Worm (Caenorhabditis elegans): ENCODE results near the gene M05D6.8.

DNA sequence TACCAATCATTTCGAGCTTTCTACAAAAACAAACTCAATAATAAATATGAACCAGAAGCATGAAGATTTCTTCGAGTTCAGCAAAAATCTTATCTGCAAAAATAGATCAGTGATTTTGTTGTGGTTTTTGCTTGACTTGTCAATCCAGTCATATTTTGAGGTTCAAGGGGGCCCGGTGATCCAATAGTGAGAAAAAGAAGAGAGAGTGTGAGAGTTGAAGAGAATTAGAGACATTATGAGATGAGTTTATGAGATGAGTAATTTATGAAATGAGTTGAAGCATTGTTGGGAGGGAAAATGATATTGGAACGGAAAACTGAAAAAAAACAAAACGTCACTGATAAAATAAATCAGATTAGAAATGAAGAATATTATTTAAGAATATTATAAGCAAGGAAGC, 37.9 kb upstream of the M05D6.8 start, which contains the start of gene T13H5.1:
- no peak for TF ChIP-seq ama-1 (optimal IDR thresholded peaks at IDR 0.05)
- TF ChIP-seq B0310.2 (tag; optimal IDR thresholded peaks at IDR 0.05) = no peak
- TF ChIP-seq ets-7 (tag; optimal IDR thresholded peaks at IDR 0.05) = no peak
- no peak for TF ChIP-seq ceh-13 (GFP tag; optimal IDR thresholded peaks at IDR 0.05)
- TF ChIP-seq ceh-36 (tag; optimal IDR thresholded peaks at IDR 0.05) = no peak
- no peak for TF ChIP-seq hmg-4 (GFP tag; optimal IDR thresholded peaks at IDR 0.05)
- TF ChIP-seq scrt-1 (GFP tag; IDR thresholded peaks at IDR 0.05) = no peak
- no peak for TF ChIP-seq aly-1 (tag; optimal IDR thresholded peaks at IDR 0.05)
- no peak for TF ChIP-seq flt-1 (GFP tag; IDR thresholded peaks at IDR 0.05)
- no peak for TF ChIP-seq sea-1 (GFP tag; conservative IDR thresholded peaks at IDR 0.05)
- TF ChIP-seq tra-4 (tag; optimal IDR thresholded peaks at IDR 0.05) = no peak

Data from whole organism, early embryonic.